Worm (Caenorhabditis elegans): ENCODE results near the gene srx-129.

The srx-129 gene

DNA sequence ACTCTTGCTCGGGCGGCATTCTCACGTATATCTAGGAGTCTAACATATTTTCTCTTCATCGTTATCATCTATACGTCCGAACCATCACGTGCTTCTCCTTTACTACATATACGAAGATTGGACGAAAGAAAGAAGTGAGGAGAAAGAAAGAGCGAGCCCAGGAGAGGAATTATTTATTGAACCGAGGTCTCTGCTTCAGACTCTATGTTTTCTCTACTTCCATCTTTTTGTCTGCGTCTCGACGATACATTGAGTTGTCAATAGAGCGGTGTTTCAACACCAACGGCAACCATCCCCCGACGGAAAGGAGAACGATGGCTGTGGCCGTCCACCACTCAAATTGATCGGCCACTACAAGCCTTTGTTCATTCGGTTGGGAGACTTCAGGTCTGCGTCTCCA is 44.7 kb upstream of the srx-129 start (continued):
- TF ChIP-seq zip-5 (tag; optimal IDR thresholded peaks at IDR 0.05) (no peak), unc-55 (GFP tag; optimal IDR thresholded peaks at IDR 0.05) (peak; percentile 86), ceh-30 (tag; optimal IDR thresholded peaks at IDR 0.05) (peak; percentile 90), ceh-24 (tag; optimal IDR thresholded peaks at IDR 0.05) (no peak), ceh-31 (tag; optimal IDR thresholded peaks at IDR 0.05) (peak; percentile 92), K02D7.2 (tag; optimal IDR thresholded peaks at IDR 0.05) (no peak), nhr-232 (tag; optimal IDR thresholded peaks at IDR 0.05) (no peak), ceh-6 (GFP tag; optimal IDR thresholded peaks at IDR 0.05) (peak; percentile 27), hlh-30 (tag; optimal IDR thresholded peaks at IDR 0.05; ENCODE audit: insufficient read depth) (peak; percentile 71), che-1 (tag; optimal IDR thresholded peaks at IDR 0.05) (no peak), Y22D7AL.16 (tag; optimal IDR thresholded peaks at IDR 0.05) (peak; percentile 27), ceh-48 (tag; optimal IDR thresholded peaks at IDR 0.05) (peak; percentile 70), unc-3 (GFP tag; conservative IDR thresholded peaks at IDR 0.05) (0 out of 2 replicates have a peak, but pooled peaks have one; percentile 34), unc-3 (tag; optimal IDR thresholded peaks at IDR 0.05) (no peak), sox-4 (tag; optimal IDR thresholded peaks at IDR 0.05) (no peak)

DNA sequence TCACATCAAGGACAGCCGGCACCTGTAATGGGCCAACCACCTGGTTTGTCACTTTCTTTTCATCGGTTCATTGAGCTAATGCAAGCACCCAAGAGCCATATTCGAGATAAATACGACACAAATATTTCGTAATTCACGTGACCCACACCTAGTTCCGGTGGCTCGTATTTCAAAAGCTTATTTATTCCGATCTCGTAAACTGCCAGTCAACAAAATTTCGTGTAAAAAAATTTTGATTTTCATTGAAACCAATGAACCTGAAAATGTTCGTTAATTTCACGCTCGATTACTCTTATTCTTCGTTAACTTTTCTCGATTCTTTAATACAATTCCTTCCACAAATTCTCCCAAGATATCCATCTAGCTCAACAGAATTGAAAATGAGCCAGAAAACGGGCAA is 43.9 kb upstream of the srx-129 start:
- no peak for TF ChIP-seq fax-1 (tag; optimal IDR thresholded peaks at IDR 0.05)
- no peak for TF ChIP-seq T23F11.4 (GFP tag; optimal IDR thresholded peaks at IDR 0.05)

DNA sequence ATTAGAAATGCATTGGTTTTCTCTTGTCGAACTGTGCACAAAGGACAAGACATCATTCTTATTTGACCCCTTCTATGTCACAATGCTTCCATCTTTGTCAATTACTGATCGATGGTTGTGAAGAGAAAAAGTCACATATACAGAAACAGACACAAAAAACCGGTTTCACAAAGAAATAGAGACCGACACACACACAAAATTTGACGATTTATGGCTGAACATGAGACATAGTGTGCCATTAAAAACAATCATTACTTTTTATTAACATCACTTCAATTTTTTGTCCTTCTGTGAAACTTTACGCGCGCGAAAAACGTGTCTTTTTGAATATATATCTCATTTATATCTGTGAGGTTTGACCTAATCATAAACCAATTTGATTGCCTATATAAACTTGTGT is 43.5 kb upstream of the srx-129 start:
- no peak for TF ChIP-seq F13H6.1 (tag; optimal IDR thresholded peaks at IDR 0.05)
- no peak for TF ChIP-seq nhr-232 (tag; optimal IDR thresholded peaks at IDR 0.05)
- no peak for TF ChIP-seq pat-9 (tag; optimal IDR thresholded peaks at IDR 0.05)
- no peak for TF ChIP-seq ceh-31 (tag; optimal IDR thresholded peaks at IDR 0.05)
- TF ChIP-seq ceh-45 (GFP tag; IDR thresholded peaks at IDR 0.05), result no peak

DNA sequence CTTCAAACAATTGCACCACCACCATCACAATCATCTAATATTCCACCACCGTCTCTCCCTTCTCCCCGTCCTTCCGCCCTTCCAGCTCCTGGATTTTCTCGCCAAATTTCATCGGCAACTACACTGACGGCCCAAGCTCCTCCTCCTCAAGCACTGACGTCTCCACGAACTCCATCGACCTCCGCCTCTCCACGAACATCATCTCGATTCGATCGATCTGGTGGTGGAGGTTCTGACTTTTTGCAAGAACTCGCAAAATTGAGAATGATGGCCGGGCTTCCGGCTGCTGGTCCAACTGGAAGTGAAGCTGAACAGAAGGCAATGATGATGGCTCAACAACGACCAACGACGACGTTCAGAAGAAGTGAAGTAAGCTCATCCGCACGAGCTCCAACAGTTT is 40.0 kb upstream of the srx-129 start:
- TF ChIP-seq odd-2 (tag; optimal IDR thresholded peaks at IDR 0.05) (no peak), ztf-16 (tag; optimal IDR thresholded peaks at IDR 0.05) (no peak), ceh-6 (GFP tag; optimal IDR thresholded peaks at IDR 0.05) (no peak), ceh-24 (tag; optimal IDR thresholded peaks at IDR 0.05) (no peak), ceh-30 (tag; optimal IDR thresholded peaks at IDR 0.05) (no peak), syd-9 (tag; optimal IDR thresholded peaks at IDR 0.05) (no peak), sox-2 (GFP tag; IDR thresholded peaks at IDR 0.05) (no peak), pros-1 (tag; optimal IDR thresholded peaks at IDR 0.05) (no peak), nfya-1 (tag; optimal IDR thresholded peaks at IDR 0.05) (no peak), pax-1 (tag; optimal IDR thresholded peaks at IDR 0.05) (no peak), npax-4 (tag; optimal IDR thresholded peaks at IDR 0.05) (no peak), eyg-1 (tag; optimal IDR thresholded peaks at IDR 0.05) (no peak), Y22D7AL.16 (tag; optimal IDR thresholded peaks at IDR 0.05) (no peak), unc-42 (tag; optimal IDR thresholded peaks at IDR 0.05) (no peak), lim-6 (tag; optimal IDR thresholded peaks at IDR 0.05) (no peak), nhr-11 (tag; optimal IDR thresholded peaks at IDR 0.05) (no peak)

DNA sequence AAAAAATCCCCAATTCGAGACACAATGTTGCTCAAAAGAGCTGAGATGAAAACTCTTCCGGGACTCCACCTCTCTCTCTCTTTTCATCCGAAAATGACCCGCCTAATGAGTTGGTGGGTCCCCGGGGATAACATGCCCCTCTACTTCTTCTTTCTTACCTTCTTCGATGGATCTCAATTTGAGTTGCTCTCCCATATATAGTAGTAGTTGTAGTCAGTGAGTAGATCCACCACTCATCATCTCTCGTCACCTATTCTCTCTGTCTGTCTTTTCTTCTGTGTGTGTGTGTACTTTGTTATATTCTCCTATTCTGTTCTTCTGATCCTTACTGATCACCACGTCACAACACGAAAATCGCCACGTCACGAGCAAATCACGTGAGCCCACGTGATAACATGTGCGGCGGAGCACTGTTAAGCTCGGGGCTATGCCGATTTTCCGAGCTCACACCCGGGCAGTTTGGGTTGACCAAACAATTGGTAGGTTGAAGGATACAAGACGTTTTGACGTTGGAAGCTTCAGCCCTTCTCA is 37.7 kb upstream of the srx-129 start, which contains the start of gene twk-32:
Gene twk-32, plus strand, starts transcription at position 396 of the 531 bp plus-strand sequence.
- TF ChIP-seq ceh-18 (tag; optimal IDR thresholded peaks at IDR 0.05) (no peak), ceh-19 (GFP tag; optimal IDR thresholded peaks at IDR 0.05) (no peak), hlh-30 (tag; optimal IDR thresholded peaks at IDR 0.05; ENCODE audit: insufficient read depth) (peak; percentile 19), sox-4 (tag; optimal IDR thresholded peaks at IDR 0.05) (no peak), ceh-22 (tag; optimal IDR thresholded peaks at IDR 0.05) (no peak), pros-1 (tag; optimal IDR thresholded peaks at IDR 0.05) (no peak)
